Fruit fly (Drosophila melanogaster): ENCODE measurements around the gene CG1105.

CG1105 gene

DNA sequence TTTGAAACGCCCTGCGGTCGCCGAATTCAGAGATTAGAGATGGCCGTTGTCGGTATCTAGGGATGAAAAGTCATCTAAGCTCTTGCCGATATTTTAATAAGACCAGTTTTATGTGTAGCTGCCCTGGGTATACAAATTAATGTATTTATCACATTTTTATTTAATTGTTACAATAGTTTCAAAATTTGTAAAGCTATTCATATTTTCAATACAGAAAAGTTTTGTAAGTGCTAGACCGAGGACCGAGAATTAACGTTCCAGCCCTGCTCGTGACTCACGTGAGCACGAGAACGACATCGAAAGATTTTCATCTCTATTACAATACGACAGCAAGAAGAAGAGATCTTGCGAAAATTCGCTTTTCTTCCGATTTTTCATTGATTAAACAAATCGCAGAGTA lies at the start of gene CG1105, which contains the start of gene CG1965:
TSS of gene CG1105 (minus strand) at position 45 of the 400 bp plus-strand sequence.
TSS of gene CG1965 (plus strand) at position 310 of the 400 bp plus-strand sequence.
- TF ChIP-seq br (GFP tag; optimal IDR thresholded peaks at IDR 0.05) (peak; percentile 87), brk (GFP tag; optimal IDR thresholded peaks at IDR 0.05) (no peak), CG9705 (GFP tag; optimal IDR thresholded peaks at IDR 0.05) (peak; percentile 83), Dif (GFP tag; optimal IDR thresholded peaks at IDR 0.05; ENCODE audit: partially characterized antibody) (no peak), jim (GFP tag; optimal IDR thresholded peaks at IDR 0.05) (peak; percentile 21), rgr (GFP tag; optimal IDR thresholded peaks at IDR 0.05) (peak; percentile 90), h (GFP tag; optimal IDR thresholded peaks at IDR 0.05) (peak; percentile 93), Dfd (GFP tag; optimal IDR thresholded peaks at IDR 0.05) (no peak), Hr83 (GFP tag; optimal IDR thresholded peaks at IDR 0.05; ENCODE audit: poor library complexity, severe bottlenecking) (peak; percentile 59), GATAd (GFP tag; optimal IDR thresholded peaks at IDR 0.05) (no peak), Sp1 (GFP tag; optimal IDR thresholded peaks at IDR 0.05) (peak; percentile 83), sage (GFP tag; optimal IDR thresholded peaks at IDR 0.05) (peak; percentile 82), woc (GFP tag; optimal IDR thresholded peaks at IDR 0.05) (peak; percentile 83), lola (GFP tag; optimal IDR thresholded peaks at IDR 0.05) (no peak), Abd-B (GFP tag; optimal IDR thresholded peaks at IDR 0.05) (no peak), dsf (GFP tag; optimal IDR thresholded peaks at IDR 0.05; ENCODE audit: borderline replicate concordance) (peak; percentile 92), Hnf4 (GFP tag; optimal IDR thresholded peaks at IDR 0.05) (peak; percentile 95), Vsx2 (GFP tag; optimal IDR thresholded peaks at IDR 0.05; ENCODE audit: partially characterized antibody) (no peak), pan (optimal IDR thresholded peaks at IDR 0.05) (no peak), Rel (GFP tag; optimal IDR thresholded peaks at IDR 0.05) (no peak), Rel (tag; optimal IDR thresholded peaks at IDR 0.05) (peak; percentile 68), fru (GFP tag; optimal IDR thresholded peaks at IDR 0.05) (peak; percentile 90), Jra (GFP tag; optimal IDR thresholded peaks at IDR 0.05) (peak; percentile 93), sv (GFP tag; optimal IDR thresholded peaks at IDR 0.05) (peak; percentile 89), dl (GFP tag; optimal IDR thresholded peaks at IDR 0.05; ENCODE audit: insufficient read depth in 1 of 2, partially characterized antibody in 2 of 2) (no peak), OdsH (GFP tag; optimal IDR thresholded peaks at IDR 0.05) (peak; percentile 84), Mio (GFP tag; optimal IDR thresholded peaks at IDR 0.05) (peak; percentile 41), foxo (GFP tag; optimal IDR thresholded peaks at IDR 0.05) (peak; percentile 4 to 94), dmrt93B (GFP tag; optimal IDR thresholded peaks at IDR 0.05) (peak; percentile 82), tai (GFP tag; optimal IDR thresholded peaks at IDR 0.05) (peak; percentile 95), CG32264 (GFP tag; optimal IDR thresholded peaks at IDR 0.05) (peak; percentile 74), ey (GFP tag; optimal IDR thresholded peaks at IDR 0.05) (peak; percentile 91), psq (GFP tag; optimal IDR thresholded peaks at IDR 0.05) (peak; percentile 78), CrebA (GFP tag; optimal IDR thresholded peaks at IDR 0.05; ENCODE audit: borderline replicate concordance) (no peak), Hr78 (GFP tag; optimal IDR thresholded peaks at IDR 0.05) (no peak), HLH106 (tag; optimal IDR thresholded peaks at IDR 0.05) (peak; percentile 92)

DNA sequence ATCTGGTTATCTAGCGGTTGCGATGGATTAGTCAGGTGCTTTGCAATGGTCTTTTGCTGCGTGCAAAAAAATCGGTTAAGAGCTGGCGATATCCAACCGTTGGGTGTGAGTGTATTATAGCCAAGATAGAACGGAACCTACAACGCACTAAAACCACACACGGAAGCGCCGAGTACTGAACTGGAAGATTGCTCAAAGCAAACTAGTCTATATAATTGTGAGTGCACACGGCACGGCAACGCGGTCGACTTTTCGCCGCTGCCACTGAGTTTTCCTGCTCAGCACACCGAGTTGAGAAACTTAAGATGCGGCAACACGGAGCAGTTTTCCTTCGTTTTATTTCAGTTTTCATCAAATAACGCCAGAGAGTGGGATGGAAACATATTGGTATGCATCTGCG lies 49.6 kb upstream of the CG1105 start:
- TF ChIP-seq jim (GFP tag; optimal IDR thresholded peaks at IDR 0.05) (no peak), Sp1 (GFP tag; optimal IDR thresholded peaks at IDR 0.05) (no peak), woc (GFP tag; optimal IDR thresholded peaks at IDR 0.05) (no peak), usp (GFP tag; optimal IDR thresholded peaks at IDR 0.05) (no peak), rgr (GFP tag; optimal IDR thresholded peaks at IDR 0.05) (no peak), Mio (GFP tag; optimal IDR thresholded peaks at IDR 0.05) (no peak), Dif (GFP tag; optimal IDR thresholded peaks at IDR 0.05; ENCODE audit: partially characterized antibody) (no peak)

DNA sequence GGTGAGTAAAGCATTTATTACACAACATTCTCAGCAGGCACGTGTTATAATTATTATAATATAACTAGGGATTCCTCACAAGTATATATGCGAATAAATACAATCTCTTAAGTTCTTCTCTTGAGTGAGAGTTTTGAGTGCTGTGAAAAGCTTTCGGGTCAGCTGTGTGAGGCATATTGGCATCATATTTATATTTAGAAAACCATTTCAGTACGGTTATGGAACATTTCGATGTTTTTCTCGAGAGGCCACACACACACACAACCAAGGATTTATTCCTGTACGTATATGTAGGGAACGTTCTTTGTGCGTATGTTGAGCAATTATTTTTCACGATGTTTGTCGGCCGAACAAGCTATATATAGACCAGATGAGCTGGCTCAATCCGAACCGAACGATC lies 46.0 kb upstream of the CG1105 start:
- TF ChIP-seq sage (GFP tag; optimal IDR thresholded peaks at IDR 0.05), result no peak
- no peak for TF ChIP-seq ey (GFP tag; optimal IDR thresholded peaks at IDR 0.05)
- no peak for TF ChIP-seq fru (GFP tag; optimal IDR thresholded peaks at IDR 0.05)
- no peak for TF ChIP-seq tai (GFP tag; optimal IDR thresholded peaks at IDR 0.05)
- TF ChIP-seq Dif (GFP tag; optimal IDR thresholded peaks at IDR 0.05; ENCODE audit: partially characterized antibody), result no peak
- TF ChIP-seq h (GFP tag; optimal IDR thresholded peaks at IDR 0.05), result no peak

Measured in whole organism, wandering third instar larva.